Worm (Caenorhabditis elegans) whole organism, young adult: ENCODE measurements around the gene ifg-1.

Source experiments
- D2030.7 ChIP-seq: fragments of 200-800 bp; sonication (Bioruptor generic); IDR thresholded peaks from 2 replicates; pipeline ENCODE4 v1.3.6; 2022; ENCODE audit warnings: missing genetic modification reagents, missing genetic modification characterization, missing compliant biosample characterization
- attf-5 ChIP-seq: fragments of 200-800 bp; sonication (Bioruptor generic); optimal IDR thresholded peaks from 2 replicates; lab custom pipeline; 2018; ENCODE audit warnings: mild to moderate bottlenecking, missing genetic modification characterization, missing compliant biosample characterization
- lin-26 ChIP-seq: fragments of 200-800 bp; sonication (Bioruptor generic); IDR thresholded peaks from 2 replicates; pipeline ENCODE4 v1.3.6; 2022; ENCODE audit warnings: missing genetic modification reagents, missing genetic modification characterization, missing compliant biosample characterization
- lin-35 ChIP-seq, 3 experiments: fragments of 150-350 bp in 2 of 3; sonication (generic microtip) in 1 of 3; optimal IDR thresholded peaks; 2 replicates each; lab custom pipeline; 2014 to 2018; ENCODE audit warnings: missing biosample characterization in 3 of 3, missing genetic modification characterization in 3 of 3, missing genetic modification reagents in 3 of 3
- mcd-1 ChIP-seq: fragments of 200-800 bp; sonication (Bioruptor generic); IDR thresholded peaks from 2 replicates; pipeline ENCODE4 v1.3.6; 2022; ENCODE audit warnings: missing genetic modification reagents, missing genetic modification characterization, missing compliant biosample characterization
- snpc-1.1 ChIP-seq: sonication (generic microtip); optimal IDR thresholded peaks from 2 replicates; lab custom pipeline; 2017; ENCODE audit warnings: missing genetic modification characterization, mild to moderate bottlenecking, missing compliant biosample characterization, antibody characterized with exemption, moderate library complexity, missing genotype, missing genetic modification reagents; ENCODE audit not compliant: insufficient read depth
- snpc-1.3 ChIP-seq: sonication (generic microtip); optimal IDR thresholded peaks from 2 replicates; lab custom pipeline; 2017; ENCODE audit warnings: missing genetic modification characterization, mild to moderate bottlenecking, missing compliant biosample characterization, antibody characterized with exemption, moderate library complexity, missing genotype, missing genetic modification reagents; ENCODE audit not compliant: insufficient read depth

- TF ChIP-seq D2030.7 (GFP tag; lab: Robert Waterston, UW): no peak
- TF ChIP-seq mcd-1: no peak
- no peak for TF ChIP-seq snpc-1.1 (tag; lab: Kevin White, UChicago)
- TF ChIP-seq lin-26 (GFP tag; lab: Robert Waterston, UW): no peak
- TF ChIP-seq snpc-1.3 (tag; lab: Kevin White, UChicago): no peak
- TF ChIP-seq attf-5: no peak
- no peak for TF ChIP-seq lin-35 (GFP tag; optimal IDR thresholded peaks at IDR 0.05; lab: Kevin White, UChicago)
Measured at ce11 chrII:8214367-8214766, 2.7 kb upstream of the ifg-1 start, which contains the start of gene M110.10.
